Worm (Caenorhabditis elegans) whole organism, late embryonic: ENCODE measurements around the gene C44H9.5.

Experiments used
- C08G9.2 ChIP-seq: sonication (generic microtip); optimal IDR thresholded peaks from 2 replicates; lab custom pipeline; 2016; ENCODE audit warnings: mild to moderate bottlenecking, missing genetic modification characterization, moderate library complexity, missing compliant biosample characterization
- F13H6.1 ChIP-seq: sonication (generic microtip); optimal IDR thresholded peaks from 2 replicates; lab custom pipeline; 2016; ENCODE audit warnings: missing genetic modification characterization, missing compliant biosample characterization
- K09A11.1 ChIP-seq: sonication (generic microtip); optimal IDR thresholded peaks from 2 replicates; lab custom pipeline; 2017; ENCODE audit warnings: antibody characterized with exemption, mild to moderate bottlenecking, missing genetic modification characterization, missing compliant biosample characterization; ENCODE audit not compliant: insufficient read depth
- T23F11.4 ChIP-seq: fragments of 200-800 bp; sonication (Bioruptor generic); optimal IDR thresholded peaks from 2 replicates; lab custom pipeline; 2018; ENCODE audit warnings: mild to moderate bottlenecking, missing genetic modification characterization, missing compliant biosample characterization
- ama-1 ChIP-seq: fragments of 150-350 bp; optimal IDR thresholded peaks from 2 replicates; lab custom pipeline; 2014
- ceh-18 ChIP-seq: sonication (generic microtip); optimal IDR thresholded peaks from 2 replicates; lab custom pipeline; 2016; ENCODE audit warnings: missing genetic modification characterization, missing compliant biosample characterization
- ceh-19 ChIP-seq: fragments of 200-800 bp; sonication (Bioruptor generic); optimal IDR thresholded peaks from 2 replicates; lab custom pipeline; 2018; ENCODE audit warnings: mild to moderate bottlenecking, missing genetic modification characterization, missing compliant biosample characterization
- ceh-2 ChIP-seq: sonication (generic microtip); optimal IDR thresholded peaks from 2 replicates; lab custom pipeline; 2016; ENCODE audit warnings: missing genotype, missing genetic modification characterization, missing compliant biosample characterization
- ceh-22 ChIP-seq: sonication (generic microtip); optimal IDR thresholded peaks from 2 replicates; lab custom pipeline; 2017; ENCODE audit warnings: missing biosample characterization, missing genetic modification characterization
- ceh-24 ChIP-seq: sonication (generic microtip); optimal IDR thresholded peaks from 2 replicates; lab custom pipeline; 2016; ENCODE audit warnings: mild to moderate bottlenecking, missing genetic modification characterization, missing compliant biosample characterization
- ceh-31 ChIP-seq: sonication (generic microtip); optimal IDR thresholded peaks from 2 replicates; lab custom pipeline; 2016; ENCODE audit warnings: missing genetic modification characterization, missing compliant biosample characterization
- ceh-34 ChIP-seq: sonication (generic microtip); optimal IDR thresholded peaks from 2 replicates; lab custom pipeline; 2016; ENCODE audit warnings: mild to moderate bottlenecking, missing genetic modification characterization, missing compliant biosample characterization
- ceh-45 ChIP-seq: fragments of 200-800 bp; sonication (Bioruptor generic); IDR thresholded peaks from 2 replicates; pipeline ENCODE4 v1.3.6; 2022; ENCODE audit warnings: missing genetic modification reagents, missing genetic modification characterization, missing compliant biosample characterization
- ceh-48 ChIP-seq: sonication (generic microtip); optimal IDR thresholded peaks from 2 replicates; lab custom pipeline; 2016; ENCODE audit warnings: missing genetic modification characterization, inconsistent platforms, missing compliant biosample characterization
- ceh-9 ChIP-seq: sonication (generic microtip); optimal IDR thresholded peaks from 2 replicates; lab custom pipeline; 2016; ENCODE audit warnings: mild to moderate bottlenecking, missing genetic modification characterization, inconsistent platforms, missing compliant biosample characterization
- che-1 ChIP-seq: sonication (generic microtip); optimal IDR thresholded peaks from 2 replicates; lab custom pipeline; 2016; ENCODE audit warnings: mild to moderate bottlenecking, missing genetic modification characterization, missing compliant biosample characterization
- dmd-4 ChIP-seq: sonication (generic microtip); optimal IDR thresholded peaks from 2 replicates; lab custom pipeline; 2016; ENCODE audit warnings: borderline replicate concordance, missing genetic modification characterization, missing compliant biosample characterization
- dve-1 ChIP-seq: sonication (generic microtip); optimal IDR thresholded peaks from 2 replicates; lab custom pipeline; 2017; ENCODE audit warnings: antibody characterized with exemption, mild to moderate bottlenecking, missing genetic modification characterization, missing compliant biosample characterization
- elt-4 ChIP-seq: sonication (generic microtip); optimal IDR thresholded peaks from 2 replicates; lab custom pipeline; 2016; ENCODE audit warnings: missing genetic modification characterization, missing compliant biosample characterization
- ets-4 ChIP-seq: sonication (generic microtip); optimal IDR thresholded peaks from 2 replicates; lab custom pipeline; 2016; ENCODE audit warnings: missing genetic modification characterization, missing compliant biosample characterization
- eyg-1 ChIP-seq: sonication (generic microtip); optimal IDR thresholded peaks from 2 replicates; lab custom pipeline; 2016; ENCODE audit warnings: missing genotype, missing genetic modification characterization, missing compliant biosample characterization
- fkh-10 ChIP-seq: fragments of 150-350 bp; optimal IDR thresholded peaks from 2 replicates; lab custom pipeline; 2014; ENCODE audit warnings: missing biosample characterization, missing genetic modification reagents, missing genetic modification characterization
- gmeb-2 ChIP-seq: sonication (generic microtip); optimal IDR thresholded peaks from 2 replicates; lab custom pipeline; 2016; ENCODE audit warnings: missing genetic modification characterization, inconsistent platforms, missing compliant biosample characterization
- hlh-6 ChIP-seq: sonication (generic microtip); optimal IDR thresholded peaks from 2 replicates; lab custom pipeline; 2016; ENCODE audit warnings: missing genotype, missing genetic modification characterization, missing compliant biosample characterization
- lin-11 ChIP-seq: fragments of 200-800 bp; sonication (Bioruptor generic); optimal IDR thresholded peaks from 2 replicates; lab custom pipeline; 2018; ENCODE audit warnings: mild to moderate bottlenecking, missing genetic modification characterization, missing compliant biosample characterization
- madf-2 ChIP-seq: sonication (generic microtip); optimal IDR thresholded peaks from 2 replicates; lab custom pipeline; 2017; ENCODE audit warnings: missing genetic modification characterization, missing compliant biosample characterization
- mec-3 ChIP-seq: sonication (generic microtip); optimal IDR thresholded peaks from 2 replicates; lab custom pipeline; 2016; ENCODE audit warnings: borderline replicate concordance, missing genetic modification characterization, missing compliant biosample characterization
- nfya-1 ChIP-seq: sonication (generic microtip); optimal IDR thresholded peaks from 2 replicates; lab custom pipeline; 2017; ENCODE audit warnings: missing genetic modification characterization, mild to moderate bottlenecking, missing compliant biosample characterization, antibody characterized with exemption, moderate library complexity
- nhr-232 ChIP-seq: sonication (generic microtip); optimal IDR thresholded peaks from 2 replicates; lab custom pipeline; 2016; ENCODE audit warnings: missing genetic modification characterization, missing compliant biosample characterization
- npax-4 ChIP-seq: sonication (generic microtip); optimal IDR thresholded peaks from 2 replicates; lab custom pipeline; 2016; ENCODE audit warnings: missing genetic modification characterization, missing compliant biosample characterization
- pat-9 ChIP-seq: fragments of 200-800 bp; sonication (Bioruptor generic); optimal IDR thresholded peaks from 2 replicates; lab custom pipeline; 2018; ENCODE audit warnings: mild to moderate bottlenecking, missing genetic modification characterization, moderate library complexity, missing compliant biosample characterization
- pha-4 ChIP-seq: fragments of 150-350 bp; optimal IDR thresholded peaks from 2 replicates; lab custom pipeline; 2018; ENCODE audit warnings: missing biosample characterization, missing genetic modification reagents, missing genetic modification characterization
- sdc-2 ChIP-seq: sonication (generic microtip); optimal IDR thresholded peaks from 2 replicates; lab custom pipeline; 2016; ENCODE audit warnings: missing genotype, missing genetic modification characterization, missing compliant biosample characterization
- sox-4 ChIP-seq: sonication (generic microtip); optimal IDR thresholded peaks from 2 replicates; lab custom pipeline; 2017; ENCODE audit warnings: mild to moderate bottlenecking, missing genetic modification characterization, inconsistent platforms, missing compliant biosample characterization
- syd-9 ChIP-seq: sonication (generic microtip); optimal IDR thresholded peaks from 2 replicates; lab custom pipeline; 2016; ENCODE audit warnings: mild to moderate bottlenecking, missing genetic modification characterization, moderate library complexity, missing compliant biosample characterization
- ttx-3 ChIP-seq: sonication (generic microtip); optimal IDR thresholded peaks from 2 replicates; lab custom pipeline; 2016; ENCODE audit warnings: missing genetic modification reagents, missing genetic modification characterization, missing compliant biosample characterization
- zip-5 ChIP-seq: sonication (generic microtip); optimal IDR thresholded peaks from 2 replicates; lab custom pipeline; 2016; ENCODE audit warnings: missing genetic modification characterization, missing compliant biosample characterization

Gene C44H9.5

ce11 chrV:12811810-12812209 lies 37.9 kb downstream of the C44H9.5 start:
- peak; percentile 62 for TF ChIP-seq ama-1 (lab: Kevin White, UChicago)
- TF ChIP-seq hlh-6 (tag; lab: Kevin White, UChicago) = no peak
- TF ChIP-seq sox-4 (tag; lab: Kevin White, UChicago) = no peak
- TF ChIP-seq ceh-34 = peak; percentile 31
- TF ChIP-seq F13H6.1 (tag; lab: Kevin White, UChicago) = no peak

ce11 chrV:12811126-12811525 lies 38.5 kb downstream of the C44H9.5 start, which contains the start of gene ZC443.2:
ZC443.2 (minus strand) TSS chrV:12811192.
- TF ChIP-seq nfya-1 (tag; lab: Kevin White, UChicago) (peak; percentile 7), ceh-45 (GFP tag; lab: Robert Waterston, UW) (no peak)

- TF ChIP-seq dve-1 (no peak), ceh-2 (tag; lab: Kevin White, UChicago) (no peak), npax-4 (no peak), ceh-19 (GFP tag; lab: Kevin White, UChicago) (no peak)
Measured at ce11 chrV:12809876-12810275, 39.8 kb downstream of the C44H9.5 start, which contains the start of gene ZC443.1. ZC443.1 (minus strand) TSS chrV:12810080.

- no peak for TF ChIP-seq syd-9 (tag; lab: Kevin White, UChicago)
- TF ChIP-seq zip-5 (tag; lab: Kevin White, UChicago) = no peak
- TF ChIP-seq F13H6.1 (tag; lab: Kevin White, UChicago) = no peak
Measured at ce11 chrV:12806190-12806589, 43.5 kb downstream of the C44H9.5 start, which contains the start of gene ZC443.7. ZC443.7 (plus strand) TSS chrV:12806490.

- TF ChIP-seq sdc-2 (tag; lab: Kevin White, UChicago) (no peak), eyg-1 (tag; lab: Kevin White, UChicago) (no peak), ceh-22 (tag; lab: Kevin White, UChicago) (no peak), gmeb-2 (tag; lab: Kevin White, UChicago) (no peak), ceh-2 (tag; lab: Kevin White, UChicago) (no peak), ceh-48 (tag; lab: Kevin White, UChicago) (no peak), lin-11 (tag; lab: Kevin White, UChicago) (no peak), pat-9 (tag; lab: Kevin White, UChicago) (no peak), K09A11.1 (no peak), syd-9 (tag; lab: Kevin White, UChicago) (no peak), zip-5 (tag; lab: Kevin White, UChicago) (no peak), che-1 (tag; lab: Kevin White, UChicago) (no peak), ceh-24 (tag; lab: Kevin White, UChicago) (no peak), nhr-232 (no peak), ceh-9 (tag; lab: Kevin White, UChicago) (no peak)
Measured at ce11 chrV:12803274-12803673, 46.4 kb downstream of the C44H9.5 start, which contains the start of gene srbc-45. srbc-45 (plus strand) TSS chrV:12803574.

ce11 chrV:12800171-12800570 lies 49.5 kb downstream of the C44H9.5 start, which contains the start of gene ugt-3:
ugt-3 (minus strand) TSS chrV:12800271.
- TF ChIP-seq eyg-1 (tag; lab: Kevin White, UChicago) (no peak), elt-4 (tag; lab: Kevin White, UChicago) (no peak), ceh-18 (no peak), ceh-22 (tag; lab: Kevin White, UChicago) (no peak), fkh-10 (no peak), npax-4 (no peak), ceh-31 (no peak), T23F11.4 (no peak), sox-4 (tag; lab: Kevin White, UChicago) (no peak), F13H6.1 (tag; lab: Kevin White, UChicago) (no peak), madf-2 (no peak), mec-3 (tag; lab: Kevin White, UChicago) (no peak), ttx-3 (no peak), pha-4 (tag; lab: Kevin White, UChicago) (no peak), pat-9 (tag; lab: Kevin White, UChicago) (no peak), ets-4 (tag; lab: Kevin White, UChicago) (no peak), dmd-4 (tag; lab: Kevin White, UChicago) (no peak), ceh-48 (tag; lab: Kevin White, UChicago) (no peak), C08G9.2 (tag; lab: Kevin White, UChicago) (no peak)
